Fruit fly (Drosophila melanogaster) whole organism, pupa: ENCODE results near the gene Cypl.

Experiments
- CG12605 ChIP-seq: fragments of 200-800 bp; sonication (Bioruptor generic); IDR thresholded peaks from 2 replicates; pipeline ENCODE4 v1.3.6; 2022; ENCODE audit warnings: missing biosample characterization, missing genetic modification characterization
- CG13204 ChIP-seq: fragments of 200-800 bp; sonication (Bioruptor generic); optimal IDR thresholded peaks from 2 replicates; lab custom pipeline; 2018; ENCODE audit warnings: missing biosample characterization, mild to moderate bottlenecking, missing genetic modification characterization, moderate library complexity
- CG14655 ChIP-seq: fragments of 200-800 bp; sonication (Bioruptor generic); optimal IDR thresholded peaks from 3 replicates; lab custom pipeline; 2017; ENCODE audit warnings: mild to moderate bottlenecking, missing biosample characterization, missing genetic modification reagents, missing genetic modification characterization
- CG34367 ChIP-seq: fragments of 200-800 bp; sonication (Bioruptor generic); optimal IDR thresholded peaks from 2 replicates; lab custom pipeline; 2018; ENCODE audit warnings: missing biosample characterization, mild to moderate bottlenecking, missing genetic modification characterization
- CG8301 ChIP-seq: fragments of 200-800 bp; sonication (Bioruptor generic); optimal IDR thresholded peaks from 2 replicates; lab custom pipeline; 2018; ENCODE audit warnings: missing biosample characterization, mild to moderate bottlenecking, missing genetic modification characterization
- CG9948 ChIP-seq: fragments of 200-800 bp; sonication (Bioruptor generic); optimal IDR thresholded peaks from 2 replicates; lab custom pipeline; 2018; ENCODE audit warnings: missing biosample characterization, mild to moderate bottlenecking, missing genetic modification characterization, moderate library complexity
- EcR ChIP-seq: fragments of 200-800 bp; sonication (Bioruptor generic); optimal IDR thresholded peaks from 3 replicates; lab custom pipeline; 2019; ENCODE audit warnings: missing biosample characterization, missing genetic modification characterization, mild to moderate bottlenecking, moderate library complexity, missing genetic modification reagents
- Pif1A ChIP-seq: fragments of 200-800 bp; sonication (Bioruptor generic); optimal IDR thresholded peaks from 3 replicates; lab custom pipeline; 2016; ENCODE audit warnings: missing biosample characterization, missing genetic modification characterization
- Snoo ChIP-seq: fragments of 200-800 bp; sonication (Bioruptor generic); optimal IDR thresholded peaks from 3 replicates; lab custom pipeline; 2017; ENCODE audit warnings: missing biosample characterization, mild to moderate bottlenecking, missing genetic modification characterization, inconsistent platforms
- fd96Ca ChIP-seq: fragments of 200-800 bp; sonication (Bioruptor generic); IDR thresholded peaks from 3 replicates; pipeline ENCODE4 v1.3.6; 2022; ENCODE audit warnings: missing biosample characterization, missing genetic modification characterization
- gl ChIP-seq: fragments of 200-800 bp; sonication (Bioruptor generic); optimal IDR thresholded peaks from 2 replicates; lab custom pipeline; 2018; ENCODE audit warnings: missing biosample characterization, mild to moderate bottlenecking, missing genetic modification characterization
- rn ChIP-seq: fragments of 200-800 bp; sonication (Bioruptor generic); IDR thresholded peaks from 2 replicates; pipeline ENCODE4 v1.3.6; 2022; ENCODE audit warnings: missing biosample characterization, missing genetic modification characterization

- TF ChIP-seq CG13204 (GFP tag; lab: Kevin White, UChicago) (peak; percentile 6), CG14655 (GFP tag; lab: Kevin White, UChicago) (no peak), EcR (GFP tag; lab: Kevin White, UChicago) (no peak), rn (GFP tag; lab: Robert Waterston, UW) (no peak), CG12605 (GFP tag; lab: Robert Waterston, UW) (no peak), fd96Ca (GFP tag; lab: Robert Waterston, UW) (no peak), CG9948 (no peak), CG8301 (tag; lab: Kevin White, UChicago) (no peak), gl (tag; lab: Kevin White, UChicago) (no peak), Pif1A (GFP tag; lab: Kevin White, UChicago) (no peak), Snoo (tag; lab: Kevin White, UChicago) (no peak), CG34367 (tag; lab: Kevin White, UChicago) (no peak)
These were observed 1.5 kb upstream of the Cypl start for dm6 chr3L:544203-544602.
